Fruit fly (Drosophila melanogaster) whole organism, prepupa: ENCODE measurements around the gene cmb.
A peak's percentile ranks its signal among the peaks of the same experiment; 100 is the strongest.

Source experiments
- Blimp-1 ChIP-seq: fragments of 200-800 bp; sonication (Bioruptor generic); optimal IDR thresholded peaks from 3 replicates; lab custom pipeline; 2017; ENCODE audit warnings: missing biosample characterization, missing genetic modification characterization, mild to moderate bottlenecking, moderate library complexity, missing genetic modification reagents
- CG10669 ChIP-seq: fragments of 200-800 bp; sonication (Bioruptor generic); optimal IDR thresholded peaks from 3 replicates; lab custom pipeline; 2018; ENCODE audit warnings: missing biosample characterization, mild to moderate bottlenecking, missing genetic modification characterization, moderate library complexity
- CG11902 ChIP-seq: fragments of 200-800 bp; sonication (Bioruptor generic); optimal IDR thresholded peaks from 3 replicates; lab custom pipeline; 2016; ENCODE audit warnings: missing biosample characterization, missing genetic modification characterization
- CG15336 ChIP-seq: fragments of 200-800 bp; sonication (Bioruptor generic); IDR thresholded peaks from 2 replicates; pipeline ENCODE4 v1.3.6; 2022; ENCODE audit warnings: missing biosample characterization, missing genetic modification characterization
- CG1621 ChIP-seq: fragments of 200-800 bp; sonication (Bioruptor generic); optimal IDR thresholded peaks from 3 replicates; lab custom pipeline; 2018; ENCODE audit warnings: missing biosample characterization, mild to moderate bottlenecking, missing genetic modification characterization
- CG16779 ChIP-seq: fragments of 200-800 bp; sonication (Bioruptor generic); optimal IDR thresholded peaks from 3 replicates; lab custom pipeline; 2017; ENCODE audit warnings: missing biosample characterization, mild to moderate bottlenecking, missing genetic modification characterization
- CG3032 ChIP-seq: fragments of 200-800 bp; optimal IDR thresholded peaks from 2 replicates; lab custom pipeline; 2019; ENCODE audit warnings: missing biosample characterization, mild to moderate bottlenecking, missing genetic modification characterization, moderate library complexity
- CG31627 ChIP-seq: fragments of 200-800 bp; sonication (Bioruptor generic); optimal IDR thresholded peaks from 3 replicates; lab custom pipeline; 2016; ENCODE audit warnings: missing biosample characterization, missing genetic modification characterization
- CG34406 ChIP-seq: fragments of 200-800 bp; sonication (Bioruptor generic); optimal IDR thresholded peaks from 3 replicates; lab custom pipeline; 2016; ENCODE audit warnings: missing biosample characterization, missing genetic modification characterization
- CG3919 ChIP-seq: fragments of 200-800 bp; sonication (Bioruptor generic); optimal IDR thresholded peaks from 3 replicates; lab custom pipeline; 2016; ENCODE audit warnings: missing biosample characterization, missing genetic modification characterization
- CG6276 ChIP-seq: fragments of 200-800 bp; sonication (Bioruptor generic); optimal IDR thresholded peaks from 2 replicates; lab custom pipeline; 2017; ENCODE audit warnings: missing biosample characterization, mild to moderate bottlenecking, missing genetic modification characterization
- CG6792 ChIP-seq: fragments of 200-800 bp; sonication (Bioruptor generic); optimal IDR thresholded peaks from 3 replicates; lab custom pipeline; 2016; ENCODE audit warnings: missing biosample characterization, missing genetic modification characterization
- CG7368 ChIP-seq: fragments of 200-800 bp; sonication (Bioruptor generic); optimal IDR thresholded peaks from 3 replicates; lab custom pipeline; 2016; ENCODE audit warnings: missing biosample characterization, missing genetic modification characterization
- CG8119 ChIP-seq: fragments of 200-800 bp; sonication (Bioruptor generic); IDR thresholded peaks from 3 replicates; pipeline ENCODE4 v1.3.6; 2022; ENCODE audit warnings: missing biosample characterization, missing genetic modification characterization
- CG8319 ChIP-seq: fragments of 200-800 bp; sonication (Bioruptor generic); optimal IDR thresholded peaks from 3 replicates; lab custom pipeline; 2016; ENCODE audit warnings: missing biosample characterization, missing genetic modification characterization
- CG8632 ChIP-seq: fragments of 200-800 bp; sonication (Bioruptor generic); optimal IDR thresholded peaks from 3 replicates; lab custom pipeline; 2016; ENCODE audit warnings: missing biosample characterization, missing genetic modification characterization
- CG9139 ChIP-seq: fragments of 200-800 bp; sonication (Bioruptor generic); optimal IDR thresholded peaks from 3 replicates; lab custom pipeline; 2017; ENCODE audit warnings: missing biosample characterization, mild to moderate bottlenecking, missing genetic modification characterization
- Eip75B ChIP-seq: fragments of 200-800 bp; sonication (Bioruptor generic); optimal IDR thresholded peaks from 3 replicates; lab custom pipeline; 2016; ENCODE audit warnings: missing biosample characterization, missing genetic modification characterization
- Eip78C ChIP-seq: fragments of 200-800 bp; sonication (Bioruptor generic); peaks from one replicate; lab custom pipeline; 2016; ENCODE audit warnings: missing biosample characterization, missing genetic modification characterization
- Ets21C ChIP-seq: fragments of 200-800 bp; sonication (Bioruptor generic); optimal IDR thresholded peaks from 3 replicates; lab custom pipeline; 2016; ENCODE audit warnings: missing biosample characterization, missing genetic modification characterization
- Gug ChIP-seq: fragments of 200-800 bp; sonication (Bioruptor generic); IDR thresholded peaks from 2 replicates; pipeline ENCODE4 v1.3.6; 2022; ENCODE audit warnings: missing biosample characterization, missing genetic modification characterization
- Hr38 ChIP-seq: sonication (Bioruptor generic); optimal IDR thresholded peaks from 2 replicates; lab custom pipeline; 2016; ENCODE audit warnings: missing biosample characterization, missing genetic modification characterization
- Hr39 ChIP-seq: fragments of 200-800 bp; sonication (Bioruptor generic); optimal IDR thresholded peaks from 2 replicates; lab custom pipeline; 2016; ENCODE audit warnings: missing biosample characterization, missing genetic modification characterization
- Hr4 ChIP-seq: fragments of 200-800 bp; sonication (Bioruptor generic); optimal IDR thresholded peaks from 3 replicates; lab custom pipeline; 2016; ENCODE audit warnings: missing biosample characterization, missing genetic modification characterization
- Lpt ChIP-seq: fragments of 200-800 bp; sonication (Bioruptor generic); optimal IDR thresholded peaks from 3 replicates; lab custom pipeline; 2016; ENCODE audit warnings: missing biosample characterization, missing genetic modification characterization
- Met ChIP-seq: fragments of 200-800 bp; sonication (Bioruptor generic); optimal IDR thresholded peaks from 3 replicates; lab custom pipeline; 2016; ENCODE audit warnings: missing biosample characterization, missing genetic modification characterization
- OdsH ChIP-seq: fragments of 200-800 bp; sonication (Bioruptor generic); optimal IDR thresholded peaks from 3 replicates; lab custom pipeline; 2016; ENCODE audit warnings: missing biosample characterization, missing genetic modification characterization
- Smox ChIP-seq: fragments of 200-800 bp; sonication (Bioruptor generic); optimal IDR thresholded peaks from 3 replicates; lab custom pipeline; 2016; ENCODE audit warnings: missing biosample characterization, missing genetic modification characterization
- Sox102F ChIP-seq: fragments of 200-800 bp; sonication (Bioruptor generic); optimal IDR thresholded peaks from 2 replicates; lab custom pipeline; 2016; ENCODE audit warnings: missing biosample characterization, mild to moderate bottlenecking, missing genetic modification characterization
- Sox15 ChIP-seq: fragments of 200-800 bp; sonication (Bioruptor generic); optimal IDR thresholded peaks from 3 replicates; lab custom pipeline; 2016; ENCODE audit warnings: missing biosample characterization, missing genetic modification characterization
- achi ChIP-seq: fragments of 200-800 bp; sonication (Bioruptor generic); optimal IDR thresholded peaks from 3 replicates; lab custom pipeline; 2016; ENCODE audit warnings: missing biosample characterization, missing genetic modification characterization
- acj6 ChIP-seq: fragments of 200-800 bp; sonication (Bioruptor generic); optimal IDR thresholded peaks from 3 replicates; lab custom pipeline; 2016; ENCODE audit warnings: missing biosample characterization, missing genetic modification characterization
- cyc ChIP-seq: fragments of 200-800 bp; sonication (Bioruptor generic); optimal IDR thresholded peaks from 3 replicates; lab custom pipeline; 2016; ENCODE audit warnings: missing biosample characterization, missing genetic modification characterization
- dac ChIP-seq: fragments of 200-800 bp; sonication (Bioruptor generic); optimal IDR thresholded peaks from 2 replicates; lab custom pipeline; 2017; ENCODE audit warnings: missing biosample characterization, mild to moderate bottlenecking, missing genetic modification characterization
- dsx ChIP-seq: fragments of 200-800 bp; optimal IDR thresholded peaks from 3 replicates; lab custom pipeline; 2019; ENCODE audit warnings: missing biosample characterization, mild to moderate bottlenecking, missing genetic modification characterization, moderate library complexity; ENCODE audit not compliant: poor library complexity, severe bottlenecking
- eg ChIP-seq: fragments of 200-800 bp; sonication (Bioruptor generic); IDR thresholded peaks from 3 replicates; pipeline ENCODE4 v1.3.6; 2022; ENCODE audit warnings: missing biosample characterization, missing genetic modification characterization
- esn ChIP-seq: fragments of 200-800 bp; sonication (Bioruptor generic); optimal IDR thresholded peaks from 2 replicates; lab custom pipeline; 2016; ENCODE audit warnings: missing biosample characterization, mild to moderate bottlenecking, missing genetic modification characterization, moderate library complexity
- fd59A ChIP-seq: fragments of 200-800 bp; sonication (Bioruptor generic); optimal IDR thresholded peaks from 2 replicates; lab custom pipeline; 2017; ENCODE audit warnings: missing biosample characterization, mild to moderate bottlenecking, missing genetic modification characterization, missing genetic modification reagents
- fd85E ChIP-seq: fragments of 200-800 bp; sonication (Bioruptor generic); optimal IDR thresholded peaks from 3 replicates; lab custom pipeline; 2016; ENCODE audit warnings: missing biosample characterization, missing genetic modification characterization
- lz ChIP-seq: fragments of 200-800 bp; sonication (Bioruptor generic); optimal IDR thresholded peaks from 3 replicates; lab custom pipeline; 2016; ENCODE audit warnings: missing biosample characterization, missing genetic modification characterization
- pdm3 ChIP-seq: fragments of 200-800 bp; sonication (Bioruptor generic); optimal IDR thresholded peaks from 3 replicates; lab custom pipeline; 2016; ENCODE audit warnings: missing biosample characterization, missing genetic modification characterization
- salr ChIP-seq, 2 experiments: fragments of 200-800 bp; sonication (Bioruptor generic); optimal IDR thresholded peaks; 3 replicates each; lab custom pipeline; 2016 to 2018; ENCODE audit warnings: missing biosample characterization in 2 of 2, missing genetic modification characterization in 2 of 2, mild to moderate bottlenecking in 1 of 2
- spab ChIP-seq: fragments of 200-800 bp; sonication (Bioruptor generic); optimal IDR thresholded peaks from 2 replicates; lab custom pipeline; 2017; ENCODE audit warnings: missing biosample characterization, mild to moderate bottlenecking, missing genetic modification characterization, missing genetic modification reagents
- ss ChIP-seq, 2 experiments: fragments of 200-800 bp; sonication (Bioruptor generic); optimal IDR thresholded peaks; 2 replicates in 1 of 2; 3 replicates in 1 of 2; lab custom pipeline; 2017 to 2018; ENCODE audit warnings: mild to moderate bottlenecking in 2 of 2, missing biosample characterization in 2 of 2, missing genetic modification characterization in 2 of 2, moderate library complexity in 1 of 2
- svp ChIP-seq: fragments of 200-800 bp; sonication (Bioruptor generic); peaks from one replicate; lab custom pipeline; 2016; ENCODE audit warnings: missing biosample characterization, missing genetic modification characterization
- vri ChIP-seq: fragments of 200-800 bp; sonication (Bioruptor generic); optimal IDR thresholded peaks from 3 replicates; lab custom pipeline; 2016; ENCODE audit warnings: missing biosample characterization, mild to moderate bottlenecking, missing genetic modification characterization

The cmb gene

dm6 chr3L:13494363-13495015, 52.1 kb downstream of the cmb start (continued):
- TF ChIP-seq Blimp-1 (GFP tag; lab: Kevin White, UChicago) (peak; percentile 32), cyc (GFP tag; lab: Kevin White, UChicago) (no peak), CG3032 (tag; lab: Kevin White, UChicago) (no peak), Ets21C (GFP tag; lab: Kevin White, UChicago) (no peak), Hr39 (GFP tag; lab: Kevin White, UChicago) (no peak), CG8119 (GFP tag; lab: Robert Waterston, UW) (peak; percentile 62; the same call in 2 of the 3 replicates), pdm3 (peak; percentile 39), lz (GFP tag; lab: Kevin White, UChicago) (no peak), CG7368 (GFP tag; lab: Kevin White, UChicago) (peak; percentile 57), Sox15 (no peak), CG15336 (GFP tag; lab: Robert Waterston, UW) (peak; percentile 67), spab (GFP tag; lab: Kevin White, UChicago) (peak; percentile 72), Hr38 (GFP tag; lab: Kevin White, UChicago) (no peak), achi (GFP tag; lab: Kevin White, UChicago) (peak; percentile 33), ss (GFP tag; optimal IDR thresholded peaks at IDR 0.05; lab: Kevin White, UChicago) (peak; percentile 88 to 89), Sox102F (peak; percentile 72), CG31627 (GFP tag; lab: Kevin White, UChicago) (no peak), dsx (GFP tag; lab: Kevin White, UChicago) (peak; percentile 40), CG1621 (tag; lab: Kevin White, UChicago) (peak; percentile 48), fd59A (peak; percentile 10), fd85E (GFP tag; lab: Kevin White, UChicago) (peak; percentile 49), Lpt (GFP tag; lab: Kevin White, UChicago) (peak; percentile 55), CG3919 (GFP tag; lab: Kevin White, UChicago) (peak; percentile 59), CG9139 (GFP tag; lab: Kevin White, UChicago) (peak; percentile 88), Hr4 (GFP tag; lab: Kevin White, UChicago) (no peak), Met (GFP tag; lab: Kevin White, UChicago) (peak; percentile 20), CG8319 (no peak), Eip75B (peak; percentile 14), OdsH (GFP tag; lab: Kevin White, UChicago) (peak; percentile 42), CG6276 (GFP tag; lab: Kevin White, UChicago) (no peak), esn (GFP tag; lab: Kevin White, UChicago) (peak; percentile 56), Gug (GFP tag; lab: Robert Waterston, UW) (no peak), CG6792 (peak; percentile 44), vri (peak; percentile 75), CG11902 (GFP tag; lab: Kevin White, UChicago) (no peak), eg (GFP tag; lab: Robert Waterston, UW) (peak; percentile 68), svp (peak; percentile 85), acj6 (GFP tag; lab: Kevin White, UChicago) (peak; percentile 9), dac (GFP tag; lab: Kevin White, UChicago) (no peak), salr (GFP tag; optimal IDR thresholded peaks at IDR 0.05; lab: Kevin White, UChicago) (peak in 1 of 2 experiments; percentile 14)

DNA sequence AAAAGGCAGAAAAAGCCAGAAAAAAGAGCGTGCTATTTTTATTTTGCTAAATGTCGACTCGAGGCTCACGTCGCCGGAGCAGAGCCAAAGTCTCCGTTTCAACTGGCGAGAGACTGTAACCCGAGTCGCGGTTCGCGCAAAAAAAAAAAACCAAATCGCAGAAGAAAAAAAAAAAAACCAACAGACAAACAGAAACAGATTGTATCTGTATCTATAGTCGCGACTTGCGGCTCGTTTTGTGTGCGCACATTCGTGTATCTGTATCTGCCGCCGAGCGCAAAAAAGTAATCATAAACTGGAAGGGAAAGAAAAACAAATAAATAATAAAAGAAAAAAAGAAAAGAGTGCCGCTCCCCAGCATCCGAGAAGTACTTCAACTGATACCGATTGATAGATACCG, 52.7 kb downstream of the cmb start:
- TF ChIP-seq Smox (GFP tag; lab: Kevin White, UChicago): no peak
- peak; percentile 89 for TF ChIP-seq Eip78C (GFP tag; lab: Kevin White, UChicago)
- TF ChIP-seq dsx (GFP tag; lab: Kevin White, UChicago): peak; percentile 71
- TF ChIP-seq Hr38 (GFP tag; lab: Kevin White, UChicago): peak; percentile 56
- peak; percentile 91 for TF ChIP-seq spab (GFP tag; lab: Kevin White, UChicago)
- peak; percentile 60 for TF ChIP-seq Gug (GFP tag; lab: Robert Waterston, UW)
- peak; percentile 76 for TF ChIP-seq Eip75B
- TF ChIP-seq achi (GFP tag; lab: Kevin White, UChicago): peak; percentile 72
- peak; percentile 69 for TF ChIP-seq CG8632 (GFP tag; lab: Kevin White, UChicago)
- TF ChIP-seq CG6792: peak; percentile 63
- TF ChIP-seq esn (GFP tag; lab: Kevin White, UChicago): peak; percentile 14
- TF ChIP-seq pdm3: peak; percentile 73
- peak; percentile 95 for TF ChIP-seq CG16779
- TF ChIP-seq Sox102F: no peak
- TF ChIP-seq Hr4 (GFP tag; lab: Kevin White, UChicago): peak; percentile 48
- TF ChIP-seq eg (GFP tag; lab: Robert Waterston, UW): peak; percentile 96
- TF ChIP-seq CG8319: peak; percentile 43
- peak; percentile 52 to 89 for TF ChIP-seq salr (GFP tag; optimal IDR thresholded peaks at IDR 0.05; lab: Kevin White, UChicago)
- TF ChIP-seq Hr39 (GFP tag; lab: Kevin White, UChicago): no peak
- peak; percentile 74 for TF ChIP-seq CG3032 (tag; lab: Kevin White, UChicago)
- TF ChIP-seq dac (GFP tag; lab: Kevin White, UChicago): peak; percentile 37
- no peak for TF ChIP-seq lz (GFP tag; lab: Kevin White, UChicago)
- TF ChIP-seq OdsH (GFP tag; lab: Kevin White, UChicago): peak; percentile 39
- TF ChIP-seq CG34406: peak; percentile 54
- TF ChIP-seq CG11902 (GFP tag; lab: Kevin White, UChicago): no peak
- TF ChIP-seq CG10669: peak; percentile 76
- TF ChIP-seq Lpt (GFP tag; lab: Kevin White, UChicago): peak; percentile 90
- TF ChIP-seq Sox15: no peak
